Fruit fly (Drosophila melanogaster): ENCODE results near the gene Ptth.

Ptth gene

DNA sequence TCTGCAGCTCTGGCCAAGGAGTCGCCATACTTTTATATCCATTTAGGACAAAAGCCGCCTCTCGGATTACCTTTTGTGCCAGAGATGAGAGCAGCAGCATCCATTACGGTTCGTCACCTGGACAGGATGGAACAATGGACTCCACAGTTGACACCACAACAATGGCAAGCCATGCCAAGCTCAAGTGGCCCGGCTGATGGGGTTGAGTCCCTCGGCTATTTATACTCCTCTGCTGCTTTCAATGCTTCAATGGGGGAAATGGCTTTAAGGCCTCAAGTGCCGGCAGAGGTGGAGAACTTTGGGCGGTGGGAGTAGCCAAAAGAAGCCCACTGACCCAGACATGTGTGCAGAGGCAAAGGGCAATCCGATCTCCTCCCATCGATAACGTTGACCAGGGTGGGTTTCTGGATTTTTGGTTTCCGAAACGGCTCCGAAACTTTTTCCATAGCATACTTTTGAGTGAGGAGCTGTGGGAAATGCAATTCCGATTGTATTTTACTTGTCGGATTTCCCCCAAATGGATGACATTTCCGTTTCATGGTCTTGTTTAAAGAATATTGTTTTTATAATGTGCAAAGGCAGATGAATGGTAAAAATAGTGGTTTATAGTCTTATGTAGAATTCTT lies at the start of gene Ptth:
Gene Ptth, minus strand, starts transcription at position 338 of the 626 bp plus-strand sequence.
- TF ChIP-seq CG8478 (optimal IDR thresholded peaks at IDR 0.05) (no peak), CTCF (optimal IDR thresholded peaks at IDR 0.05) (peak; percentile 47 to 59)

DNA sequence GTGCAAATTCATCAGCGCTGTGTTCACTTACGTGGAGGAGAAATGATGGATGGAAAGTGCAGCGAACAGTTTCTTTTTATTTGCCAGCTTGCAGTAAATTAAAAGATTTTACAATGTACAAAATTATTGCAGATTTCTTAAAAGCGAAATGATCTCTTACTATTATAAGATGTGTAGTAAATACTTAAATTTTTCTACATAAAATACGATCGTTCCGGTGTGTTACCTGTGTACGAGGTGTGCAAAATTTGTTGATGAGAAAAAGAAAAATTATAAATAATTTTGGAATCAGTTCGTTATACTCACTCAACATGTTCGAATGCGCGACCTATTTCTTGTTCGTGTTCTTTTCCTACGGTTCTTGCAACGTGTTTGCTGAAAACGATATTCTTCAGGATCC lies 48.7 kb upstream of the Ptth start, which contains the start of gene CG2839:
Gene CG2839, plus strand, starts transcription at position 301 of the 400 bp plus-strand sequence.
- TF ChIP-seq CTCF (optimal IDR thresholded peaks at IDR 0.05) (no peak), CG8478 (optimal IDR thresholded peaks at IDR 0.05) (no peak)

DNA sequence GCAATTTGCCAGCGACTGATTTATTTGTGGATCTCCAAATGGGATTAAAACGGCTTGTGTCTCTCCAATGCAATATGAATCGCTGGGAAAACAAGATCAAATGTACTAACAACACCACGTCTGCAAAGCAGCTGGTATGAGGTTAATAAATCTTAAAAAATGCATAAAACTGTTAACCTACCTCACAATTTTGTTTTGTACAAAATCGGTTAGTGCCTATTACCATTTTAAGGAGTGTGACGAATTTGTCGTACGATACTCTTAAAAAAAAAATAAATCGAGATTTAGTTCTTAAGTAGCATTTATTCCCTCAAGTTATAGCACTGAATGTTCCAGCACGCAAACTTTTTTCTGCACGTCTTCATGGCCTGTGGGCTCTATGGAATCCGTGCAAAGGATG lies 47.6 kb upstream of the Ptth start, which contains the start of gene lectin-21Ca:
Gene lectin-21Ca, plus strand, starts transcription at position 301 of the 400 bp plus-strand sequence.
- no peak for TF ChIP-seq CTCF (optimal IDR thresholded peaks at IDR 0.05)
- TF ChIP-seq CG8478 (optimal IDR thresholded peaks at IDR 0.05) = no peak

DNA sequence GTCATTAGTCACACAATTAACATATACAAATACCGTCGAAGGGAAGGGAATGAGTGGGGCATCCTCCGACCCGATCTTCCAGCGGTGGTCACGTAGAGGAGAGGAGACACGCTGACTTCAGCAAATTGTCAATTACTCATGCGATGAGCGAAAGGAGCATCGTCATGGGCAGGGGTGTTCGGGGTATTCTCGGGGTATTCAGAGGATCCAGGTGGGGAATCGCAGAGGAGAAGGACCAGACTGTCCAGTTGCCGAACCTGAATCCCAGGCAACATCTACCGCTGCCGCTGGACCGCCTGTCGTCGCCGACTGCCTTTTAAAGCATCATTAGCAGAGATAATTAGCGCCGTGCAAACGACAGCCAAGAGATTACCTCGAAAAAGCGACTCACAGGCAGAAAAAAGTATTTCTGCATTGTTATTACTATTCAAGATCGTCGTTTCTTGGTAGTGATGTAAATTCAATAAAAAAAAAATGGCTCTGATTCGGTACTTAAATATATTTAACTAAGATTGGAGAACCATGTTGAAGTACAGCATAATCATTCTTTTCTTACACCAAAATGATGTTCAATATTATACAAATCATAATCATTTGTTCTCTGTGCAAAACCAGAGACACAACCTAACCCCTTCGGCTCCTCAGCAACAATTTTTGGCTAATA lies 46.6 kb upstream of the Ptth start:
- TF ChIP-seq CTCF (optimal IDR thresholded peaks at IDR 0.05) (no peak), CG8478 (optimal IDR thresholded peaks at IDR 0.05) (no peak)

DNA sequence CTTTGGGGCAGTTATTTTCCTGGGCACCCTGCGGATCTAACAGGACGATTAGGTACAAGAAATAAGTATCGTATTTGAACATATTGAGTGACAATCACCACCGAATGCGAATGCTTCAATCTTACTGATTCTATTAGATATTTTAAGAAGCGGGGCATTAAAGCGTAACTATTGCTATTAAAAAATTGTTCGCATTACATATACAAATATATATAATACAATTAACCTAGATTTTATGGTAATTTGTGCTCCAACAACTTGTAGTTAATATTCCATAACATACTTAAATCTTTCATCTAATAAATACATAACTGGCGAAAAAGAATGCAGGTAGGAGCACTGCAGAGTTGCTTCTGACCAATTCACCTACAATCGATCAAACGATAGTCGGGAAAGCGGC lies 44.4 kb upstream of the Ptth start, which contains the start of gene lectin-21Cb:
Gene lectin-21Cb, minus strand, starts transcription at position 101 of the 400 bp plus-strand sequence.
- TF ChIP-seq CTCF (optimal IDR thresholded peaks at IDR 0.05) (no peak), CG8478 (optimal IDR thresholded peaks at IDR 0.05) (no peak)

DNA sequence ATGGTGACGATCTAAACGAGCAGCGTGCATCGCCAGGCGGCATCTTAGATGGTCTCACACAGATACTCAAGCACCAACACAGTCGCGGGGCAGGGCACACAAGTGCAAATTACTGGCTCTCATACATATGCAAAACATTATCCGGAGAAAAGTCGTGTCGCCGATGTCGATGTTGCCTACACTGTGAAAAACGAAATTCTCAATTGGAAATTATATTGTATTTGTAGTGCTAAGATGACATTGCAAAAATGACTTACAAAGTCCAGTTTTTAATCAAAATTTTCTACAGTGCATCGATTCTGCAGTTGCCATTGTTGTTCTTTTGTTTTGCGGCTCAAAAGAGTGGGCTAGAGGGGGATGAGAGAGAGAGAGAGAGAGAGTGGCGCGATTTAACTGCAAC lies 43.0 kb upstream of the Ptth start:
- TF ChIP-seq CG8478 (optimal IDR thresholded peaks at IDR 0.05) (no peak), CTCF (optimal IDR thresholded peaks at IDR 0.05) (no peak)

DNA sequence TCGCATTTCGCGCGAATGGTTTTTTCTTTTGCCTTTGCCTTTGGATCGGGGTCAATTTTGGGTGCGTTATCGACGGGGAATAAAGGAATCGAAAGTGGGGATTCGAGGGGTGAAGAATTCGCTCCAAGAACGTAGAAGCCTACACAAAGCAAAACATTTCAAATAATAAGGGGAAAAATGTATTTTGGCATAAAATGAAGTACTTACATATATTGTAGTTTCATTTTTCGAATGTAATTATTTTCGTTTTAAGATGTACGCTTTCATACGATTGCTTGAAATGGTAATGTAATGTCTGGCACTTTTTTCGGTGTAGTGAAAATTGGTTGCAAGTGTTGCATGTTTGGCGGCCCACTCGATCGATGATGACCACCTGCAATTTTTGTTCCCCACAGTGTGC lies 38.3 kb upstream of the Ptth start:
- TF ChIP-seq CTCF (optimal IDR thresholded peaks at IDR 0.05) (no peak), CG8478 (optimal IDR thresholded peaks at IDR 0.05) (no peak)

DNA sequence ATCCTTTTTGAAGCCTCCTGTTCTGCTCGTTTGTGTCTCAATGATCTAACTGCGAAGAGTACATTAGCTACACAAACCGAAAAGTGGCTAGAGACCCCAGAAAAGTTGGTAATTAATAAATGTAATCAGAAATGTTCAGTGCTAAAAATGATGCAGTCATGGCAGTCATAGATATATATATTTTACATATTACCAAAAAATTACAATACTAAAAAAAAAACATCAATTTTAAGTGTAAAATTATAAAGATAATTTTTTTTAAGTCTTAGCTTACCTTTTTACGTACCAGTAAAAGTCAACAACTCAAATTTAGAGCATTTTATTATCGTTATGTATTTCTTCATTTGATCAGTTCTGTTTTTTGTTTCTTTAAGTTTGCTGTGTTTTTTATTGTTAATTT lies 36.1 kb upstream of the Ptth start:
- TF ChIP-seq CG8478 (optimal IDR thresholded peaks at IDR 0.05) (no peak), CTCF (optimal IDR thresholded peaks at IDR 0.05) (no peak)

DNA sequence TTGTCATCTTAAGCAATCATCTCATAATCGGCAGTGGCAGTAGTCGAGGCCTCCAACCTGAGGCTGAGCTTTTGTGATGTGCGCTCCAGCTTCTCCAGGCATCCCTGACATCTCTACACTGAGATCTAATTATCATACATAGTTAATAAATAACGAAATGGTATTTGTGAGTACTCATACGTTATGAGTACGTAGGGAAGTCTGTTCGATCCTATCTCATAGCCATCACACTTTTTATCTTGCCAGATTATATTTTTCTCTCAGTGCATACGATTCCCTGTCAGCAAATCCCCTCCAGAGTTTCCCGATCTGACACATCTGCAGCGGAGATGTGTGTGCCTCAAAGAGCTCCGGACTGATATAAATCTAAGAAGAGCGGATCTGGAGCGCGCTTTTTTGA lies 32.8 kb upstream of the Ptth start:
- TF ChIP-seq CG8478 (optimal IDR thresholded peaks at IDR 0.05) = no peak
- no peak for TF ChIP-seq CTCF (optimal IDR thresholded peaks at IDR 0.05)

DNA sequence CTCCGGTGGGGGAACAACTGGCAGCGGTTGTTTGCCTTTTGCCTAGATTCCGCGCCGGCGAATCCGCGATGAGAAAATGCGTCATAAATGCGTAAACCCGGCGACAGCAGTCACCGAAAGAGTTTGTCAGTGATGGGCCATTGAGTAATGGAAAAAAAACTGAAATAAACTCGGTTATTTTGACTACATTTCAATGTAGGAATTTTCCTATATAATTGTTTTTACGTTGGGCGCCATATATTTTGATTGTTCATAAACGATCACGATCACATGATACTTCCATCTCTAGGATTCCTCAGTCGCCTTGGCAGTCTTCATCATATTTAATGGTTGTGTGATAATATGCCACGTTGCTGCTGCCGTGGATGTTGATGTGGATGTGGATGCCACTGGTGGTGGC lies 31.4 kb upstream of the Ptth start:
- TF ChIP-seq CTCF (optimal IDR thresholded peaks at IDR 0.05) = no peak
- no peak for TF ChIP-seq CG8478 (optimal IDR thresholded peaks at IDR 0.05)

DNA sequence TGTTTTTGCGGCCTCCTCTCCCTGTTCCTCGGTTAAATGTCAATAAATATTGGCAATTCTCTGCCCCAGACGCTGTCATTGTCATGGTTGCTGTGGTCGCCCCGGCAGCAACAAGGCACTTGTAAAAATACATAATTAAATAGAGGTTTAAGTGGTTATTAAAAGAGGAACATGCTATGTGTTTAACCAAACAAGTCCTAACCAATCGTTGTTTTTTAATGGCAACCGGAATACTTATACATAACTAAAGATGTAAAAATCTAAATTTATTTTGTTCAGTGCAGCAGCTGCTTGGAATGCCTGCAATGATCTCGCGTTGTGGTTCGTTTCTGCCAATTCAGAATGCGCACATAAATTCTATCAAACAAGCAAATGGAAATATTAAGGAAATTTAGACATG lies 30.3 kb upstream of the Ptth start:
- TF ChIP-seq CTCF (optimal IDR thresholded peaks at IDR 0.05) (no peak), CG8478 (optimal IDR thresholded peaks at IDR 0.05) (no peak)

DNA sequence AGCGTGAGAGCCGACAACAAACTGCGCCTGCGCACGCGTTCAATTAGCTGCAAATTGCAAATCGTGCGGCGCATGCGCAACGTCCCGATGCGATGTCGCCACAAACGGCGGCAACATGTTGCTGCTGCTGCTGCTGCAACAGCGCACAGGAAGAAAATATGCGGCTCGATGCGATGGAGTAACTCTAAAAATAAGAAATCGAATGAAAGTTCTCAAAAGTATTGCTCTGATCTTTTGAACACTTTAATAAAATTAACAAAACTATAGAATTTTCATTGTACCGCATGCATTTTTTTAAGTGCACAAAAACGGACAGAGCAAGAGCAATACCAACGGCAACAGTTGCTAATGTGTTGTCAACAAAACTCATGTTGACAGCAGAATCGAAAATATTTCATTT lies 29.5 kb upstream of the Ptth start:
- TF ChIP-seq CG8478 (optimal IDR thresholded peaks at IDR 0.05) (no peak), CTCF (optimal IDR thresholded peaks at IDR 0.05) (no peak)

DNA sequence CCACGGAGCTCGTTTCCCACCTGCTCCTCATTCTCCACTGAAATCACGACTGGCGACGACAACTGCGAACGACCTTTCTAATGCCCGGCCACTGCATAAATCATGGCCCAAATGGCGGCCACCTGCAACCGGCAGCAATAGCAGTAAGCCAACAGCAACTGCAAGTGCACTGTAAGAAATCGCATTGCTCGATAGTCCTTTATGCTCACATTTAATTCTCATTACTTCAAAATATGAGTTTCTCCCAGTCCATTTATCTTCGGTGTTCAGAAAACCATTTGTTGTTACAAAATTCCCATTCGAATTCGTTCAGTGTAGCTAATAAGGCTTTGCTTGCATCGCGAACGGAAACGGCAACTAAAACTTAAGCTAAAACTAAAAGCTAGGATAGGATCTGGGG lies 27.4 kb upstream of the Ptth start:
- no peak for TF ChIP-seq CG8478 (optimal IDR thresholded peaks at IDR 0.05)
- TF ChIP-seq CTCF (optimal IDR thresholded peaks at IDR 0.05) = no peak

DNA sequence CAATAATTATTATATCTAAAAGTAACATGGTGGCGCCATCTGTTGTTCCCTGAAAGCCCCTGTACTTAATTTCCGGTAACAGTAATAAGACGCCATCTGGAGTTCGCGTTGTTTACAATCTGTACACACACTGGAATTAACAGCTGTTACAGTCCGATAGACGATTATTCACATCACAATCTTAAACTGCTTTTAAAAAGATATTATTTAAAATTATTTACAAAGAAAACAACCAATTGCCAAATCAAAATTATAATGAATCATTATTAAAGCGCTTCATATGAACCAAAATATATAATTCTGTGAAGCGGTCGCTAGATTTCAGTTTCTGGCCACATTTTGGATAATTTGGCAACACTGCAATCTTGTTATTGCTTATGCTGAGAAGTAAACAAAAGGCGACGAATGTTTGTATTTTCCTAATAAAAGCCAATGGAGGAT lies 25.8 kb upstream of the Ptth start, which contains the start of gene CG13689:
Gene CG13689, plus strand, starts transcription at position 375 of the 441 bp plus-strand sequence.
- TF ChIP-seq CTCF (optimal IDR thresholded peaks at IDR 0.05) (peak; percentile 76 to 95), CG8478 (optimal IDR thresholded peaks at IDR 0.05) (no peak)

DNA sequence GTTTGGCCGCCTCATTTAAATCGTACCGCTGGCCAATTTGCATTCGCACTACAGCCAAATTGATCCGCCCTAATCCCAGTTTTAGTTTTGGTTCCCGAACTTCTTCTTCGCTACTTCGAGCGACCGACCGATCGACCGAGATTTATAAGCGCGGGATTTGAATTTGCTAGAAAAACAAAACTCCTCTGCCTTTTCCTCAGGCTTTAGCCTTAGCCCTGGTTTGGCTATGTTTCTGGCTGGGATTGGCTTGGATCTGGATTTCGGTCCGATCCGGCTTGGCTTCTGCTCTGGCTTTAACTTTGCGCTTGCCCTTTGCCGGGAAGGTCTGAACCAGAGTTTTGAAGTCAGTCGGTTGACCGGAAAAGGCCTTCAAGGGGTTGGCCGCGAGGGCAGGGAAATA lies 25.2 kb upstream of the Ptth start:
- TF ChIP-seq CG8478 (optimal IDR thresholded peaks at IDR 0.05) = no peak
- peak in 1 of 2 experiments; percentile 20 for TF ChIP-seq CTCF (optimal IDR thresholded peaks at IDR 0.05)

DNA sequence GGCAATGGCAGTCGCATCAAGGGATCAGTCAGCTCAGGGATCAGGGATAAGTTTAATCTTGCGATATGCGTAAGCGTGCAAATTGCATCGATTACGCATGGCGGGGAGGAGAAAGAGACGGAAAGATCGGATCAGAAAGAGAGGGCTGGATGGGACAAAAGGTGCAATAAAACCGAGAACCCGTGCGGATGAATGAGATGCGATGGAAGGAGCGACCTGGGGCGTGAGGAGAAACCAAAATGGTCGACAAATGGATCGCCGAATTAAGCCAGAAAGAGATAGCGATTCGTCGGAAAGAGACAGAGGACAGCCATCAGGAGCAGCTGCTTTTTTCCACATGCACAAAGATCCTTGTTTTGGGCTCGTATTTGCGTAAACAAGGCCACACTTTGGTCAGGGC lies 21.1 kb upstream of the Ptth start:
- no peak for TF ChIP-seq CG8478 (optimal IDR thresholded peaks at IDR 0.05)
- no peak for TF ChIP-seq CTCF (optimal IDR thresholded peaks at IDR 0.05)

Data from S2 (cell line).